Fruit fly (Drosophila melanogaster) whole organism, embryonic: ENCODE results near the gene Ttc26.
A peak's percentile ranks its signal among the peaks of the same experiment; 100 is the strongest.

Experiments used
- CG10267 ChIP-seq: fragments of 200-800 bp; sonication (Bioruptor generic); optimal IDR thresholded peaks from 2 replicates; lab custom pipeline; 2018; ENCODE audit warnings: missing biosample characterization, mild to moderate bottlenecking, missing genetic modification characterization, moderate library complexity
- CG10462 ChIP-seq: fragments of 200-800 bp; sonication (Bioruptor generic); optimal IDR thresholded peaks from 2 replicates; lab custom pipeline; 2016; ENCODE audit warnings: missing biosample characterization, missing genetic modification characterization
- CG11085 ChIP-seq: fragments of 200-800 bp; sonication (Bioruptor generic); IDR thresholded peaks from 2 replicates; pipeline ENCODE4 v1.3.6; 2022; ENCODE audit warnings: missing biosample characterization, missing genetic modification characterization
- CG14965 ChIP-seq: fragments of 200-800 bp; sonication (Bioruptor generic); optimal IDR thresholded peaks from 2 replicates; lab custom pipeline; 2016; ENCODE audit warnings: missing biosample characterization, missing genetic modification characterization, borderline replicate concordance
- CG15011 ChIP-seq: fragments of 200-800 bp; sonication (Bioruptor generic); optimal IDR thresholded peaks from 3 replicates; lab custom pipeline; 2018; ENCODE audit warnings: missing biosample characterization, mild to moderate bottlenecking, missing genetic modification characterization
- CG1529 ChIP-seq: fragments of 200-800 bp; sonication (Bioruptor generic); optimal IDR thresholded peaks from 3 replicates; lab custom pipeline; 2018; ENCODE audit warnings: missing biosample characterization, missing genetic modification characterization
- CG18011 ChIP-seq: fragments of 200-800 bp; sonication (Bioruptor generic); optimal IDR thresholded peaks from 2 replicates; lab custom pipeline; 2017; ENCODE audit warnings: missing biosample characterization, missing genetic modification characterization, mild to moderate bottlenecking, moderate library complexity, missing genotype
- CG2129 ChIP-seq: fragments of 200-800 bp; sonication (Bioruptor generic); IDR thresholded peaks from 2 replicates; pipeline ENCODE4 v1.3.6; 2022; ENCODE audit warnings: missing biosample characterization, missing genetic modification characterization; ENCODE audit not compliant: partially characterized antibody
- CG31365 ChIP-seq: fragments of 200-800 bp; sonication (Bioruptor generic); optimal IDR thresholded peaks from 2 replicates; lab custom pipeline; 2018; ENCODE audit warnings: missing biosample characterization, mild to moderate bottlenecking, missing genetic modification characterization
- CG34376 ChIP-seq: fragments of 200-800 bp; sonication (Bioruptor generic); optimal IDR thresholded peaks from 2 replicates; lab custom pipeline; 2018; ENCODE audit warnings: missing biosample characterization, mild to moderate bottlenecking, missing genetic modification characterization
- CG6254 ChIP-seq: fragments of 200-800 bp; sonication (Bioruptor generic); optimal IDR thresholded peaks from 3 replicates; lab custom pipeline; 2017; ENCODE audit warnings: mild to moderate bottlenecking, missing biosample characterization, missing genetic modification reagents, missing genetic modification characterization
- CG7745 ChIP-seq: fragments of 200-800 bp; sonication (Bioruptor generic); optimal IDR thresholded peaks from 2 replicates; lab custom pipeline; 2018; ENCODE audit warnings: missing biosample characterization, mild to moderate bottlenecking, missing genetic modification characterization, moderate library complexity
- CTCF ChIP-seq: fragments of 200-800 bp; sonication (Bioruptor generic); optimal IDR thresholded peaks from 2 replicates; lab custom pipeline; 2017; ENCODE audit warnings: missing biosample characterization, mild to moderate bottlenecking, missing genetic modification characterization, moderate library complexity
- Chrac-16 ChIP-seq: fragments of 200-800 bp; sonication (Bioruptor generic); optimal IDR thresholded peaks from 3 replicates; lab custom pipeline; 2016; ENCODE audit warnings: missing biosample characterization, missing genetic modification characterization
- CrebB ChIP-seq: fragments of 200-800 bp; sonication (Bioruptor generic); optimal IDR thresholded peaks from 3 replicates; lab custom pipeline; 2018; ENCODE audit warnings: missing biosample characterization, mild to moderate bottlenecking, missing genetic modification characterization
- Dek ChIP-seq: fragments of 200-800 bp; sonication (Bioruptor generic); optimal IDR thresholded peaks from 3 replicates; lab custom pipeline; 2019; ENCODE audit warnings: missing biosample characterization, mild to moderate bottlenecking, missing genetic modification characterization, moderate library complexity
- Doc2 ChIP-seq: fragments of 200-800 bp; sonication (Bioruptor generic); IDR thresholded peaks from 2 replicates; pipeline ENCODE4 v1.3.6; 2022; ENCODE audit warnings: missing biosample characterization, missing genetic modification characterization
- Dp ChIP-seq: fragments of 200-800 bp; sonication (Bioruptor generic); optimal IDR thresholded peaks from 2 replicates; lab custom pipeline; 2018; ENCODE audit warnings: missing biosample characterization, mild to moderate bottlenecking, missing genetic modification characterization, moderate library complexity
- Gsc ChIP-seq: fragments of 200-800 bp; sonication (Bioruptor generic); IDR thresholded peaks from 2 replicates; pipeline ENCODE4 v1.3.6; 2022; ENCODE audit warnings: missing biosample characterization, missing genetic modification characterization
- HmgD ChIP-seq: fragments of 200-800 bp; sonication (Bioruptor generic); optimal IDR thresholded peaks from 3 replicates; lab custom pipeline; 2016; ENCODE audit warnings: missing biosample characterization, missing genetic modification characterization
- Hr51 ChIP-seq, 2 experiments: fragments of 200-800 bp; sonication (Bioruptor generic); optimal IDR thresholded peaks; 2 replicates in 1 of 2; 3 replicates in 1 of 2; lab custom pipeline; 2016 to 2018; ENCODE audit warnings: missing biosample characterization in 2 of 2, missing genetic modification characterization in 2 of 2, mild to moderate bottlenecking in 1 of 2, moderate library complexity in 1 of 2
- Mrtf ChIP-seq: fragments of 200-800 bp; sonication (Bioruptor generic); IDR thresholded peaks from 3 replicates; pipeline ENCODE4 v1.3.6; 2022; ENCODE audit warnings: missing biosample characterization, missing genetic modification characterization
- Myb ChIP-seq: fragments of 200-800 bp; sonication (Bioruptor generic); optimal IDR thresholded peaks from 2 replicates; lab custom pipeline; 2016; ENCODE audit warnings: missing biosample characterization, missing genetic modification characterization
- Oli ChIP-seq: fragments of 200-800 bp; sonication (Bioruptor generic); optimal IDR thresholded peaks from 2 replicates; lab custom pipeline; 2018; ENCODE audit warnings: missing biosample characterization, mild to moderate bottlenecking, missing genetic modification characterization, moderate library complexity
- Rfx ChIP-seq: fragments of 200-800 bp; sonication (Bioruptor generic); IDR thresholded peaks from 2 replicates; pipeline ENCODE4 v1.3.6; 2022; ENCODE audit warnings: missing biosample characterization, missing genetic modification characterization
- Scr ChIP-seq: fragments of 200-800 bp; sonication (Bioruptor generic); IDR thresholded peaks from 2 replicates; pipeline ENCODE4 v1.3.6; 2022; ENCODE audit warnings: missing biosample characterization, missing genetic modification characterization; ENCODE audit not compliant: partially characterized antibody
- Six4 ChIP-seq: fragments of 200-800 bp; sonication (Bioruptor generic); optimal IDR thresholded peaks from 2 replicates; lab custom pipeline; 2016; ENCODE audit warnings: missing biosample characterization, missing genetic modification characterization
- Sox102F ChIP-seq: fragments of 200-800 bp; sonication (Bioruptor generic); optimal IDR thresholded peaks from 2 replicates; lab custom pipeline; 2018; ENCODE audit warnings: missing biosample characterization, mild to moderate bottlenecking, missing genetic modification characterization, moderate library complexity
- Stat92E ChIP-seq, 3 experiments: fragments of >200 bp in 2 of 3; fragments of 200-800 bp in 1 of 3; sonication (Bioruptor generic) in 1 of 3; optimal IDR thresholded peaks; 2 replicates each; lab custom pipeline; 2017 to 2019; ENCODE audit warnings: missing biosample characterization in 3 of 3, missing genetic modification characterization in 3 of 3, mild to moderate bottlenecking in 1 of 3, moderate library complexity in 1 of 3
- abd-A ChIP-seq: fragments of 200-800 bp; sonication (Bioruptor generic); optimal IDR thresholded peaks from 3 replicates; lab custom pipeline; 2019; ENCODE audit warnings: missing biosample characterization, mild to moderate bottlenecking, missing genetic modification characterization, moderate library complexity
- ap ChIP-seq: fragments of 200-800 bp; sonication (Bioruptor generic); IDR thresholded peaks from 2 replicates; pipeline ENCODE4 v1.3.6; 2022; ENCODE audit warnings: missing biosample characterization, missing genetic modification characterization
- emc ChIP-seq: fragments of 200-800 bp; sonication (Bioruptor generic); optimal IDR thresholded peaks from 2 replicates; lab custom pipeline; 2016; ENCODE audit warnings: missing biosample characterization, missing genetic modification characterization
- gsb-n ChIP-seq: fragments of 200-800 bp; sonication (Bioruptor generic); optimal IDR thresholded peaks from 3 replicates; lab custom pipeline; 2018; ENCODE audit warnings: missing biosample characterization, mild to moderate bottlenecking, missing genetic modification characterization
- hkb ChIP-seq, 2 experiments: fragments of 200-800 bp in 1 of 2; fragments of >200 bp in 1 of 2; sonication (Bioruptor generic) in 1 of 2; IDR thresholded peaks in 1 of 2; optimal IDR thresholded peaks in 1 of 2; 2 replicates each; pipeline versions ENCODE4 v1.3.6 to Lab custom; 2017 to 2022; ENCODE audit warnings: missing biosample characterization in 1 of 2, missing genetic modification characterization in 1 of 2
- hth ChIP-seq: fragments of >200 bp; optimal IDR thresholded peaks from 2 replicates; lab custom pipeline; 2017; ENCODE audit warnings: inconsistent platforms
- jing ChIP-seq: fragments of 200-800 bp; sonication (Bioruptor generic); optimal IDR thresholded peaks from 2 replicates; lab custom pipeline; 2018; ENCODE audit warnings: missing biosample characterization, mild to moderate bottlenecking, missing genetic modification characterization
- lbe ChIP-seq: fragments of 200-800 bp; sonication (Bioruptor generic); optimal IDR thresholded peaks from 2 replicates; lab custom pipeline; 2016; ENCODE audit warnings: missing biosample characterization, mild to moderate bottlenecking, missing genetic modification characterization
- lmd ChIP-seq: fragments of 200-800 bp; sonication (Bioruptor generic); IDR thresholded peaks from 2 replicates; pipeline ENCODE4 v1.3.6; 2022; ENCODE audit warnings: missing biosample characterization, missing genetic modification characterization
- maf-S ChIP-seq: fragments of 200-800 bp; sonication (Bioruptor generic); optimal IDR thresholded peaks from 2 replicates; lab custom pipeline; 2016; ENCODE audit warnings: missing biosample characterization, missing genetic modification characterization
- nerfin-2 ChIP-seq: fragments of 200-800 bp; sonication (Bioruptor generic); IDR thresholded peaks from 2 replicates; pipeline ENCODE4 v1.3.6; 2022; ENCODE audit warnings: missing biosample characterization, missing genetic modification characterization; ENCODE audit not compliant: partially characterized antibody
- phol ChIP-seq: fragments of 200-800 bp; sonication (Bioruptor generic); optimal IDR thresholded peaks from 3 replicates; lab custom pipeline; 2018; ENCODE audit warnings: missing biosample characterization, mild to moderate bottlenecking, missing genetic modification characterization, moderate library complexity
- prd ChIP-seq, 3 experiments: fragments of >200 bp in 2 of 3; fragments of 200-800 bp in 1 of 3; sonication (Bioruptor generic) in 1 of 3; optimal IDR thresholded peaks in 2 of 3; IDR thresholded peaks in 1 of 3; 2 replicates in 2 of 3; 3 replicates in 1 of 3; pipeline versions ENCODE4 v1.3.6 to Lab custom; 2017 to 2022; ENCODE audit warnings: missing biosample characterization in 1 of 3, missing genetic modification characterization in 1 of 3
- scrt ChIP-seq: fragments of 200-800 bp; sonication (Bioruptor generic); optimal IDR thresholded peaks from 2 replicates; lab custom pipeline; 2018; ENCODE audit warnings: missing biosample characterization, mild to moderate bottlenecking, missing genetic modification characterization, moderate library complexity
- tup ChIP-seq: fragments of 200-800 bp; sonication (Bioruptor generic); optimal IDR thresholded peaks from 2 replicates; lab custom pipeline; 2016; ENCODE audit warnings: missing biosample characterization, mild to moderate bottlenecking, missing genetic modification characterization, moderate library complexity

Ttc26 gene

DNA sequence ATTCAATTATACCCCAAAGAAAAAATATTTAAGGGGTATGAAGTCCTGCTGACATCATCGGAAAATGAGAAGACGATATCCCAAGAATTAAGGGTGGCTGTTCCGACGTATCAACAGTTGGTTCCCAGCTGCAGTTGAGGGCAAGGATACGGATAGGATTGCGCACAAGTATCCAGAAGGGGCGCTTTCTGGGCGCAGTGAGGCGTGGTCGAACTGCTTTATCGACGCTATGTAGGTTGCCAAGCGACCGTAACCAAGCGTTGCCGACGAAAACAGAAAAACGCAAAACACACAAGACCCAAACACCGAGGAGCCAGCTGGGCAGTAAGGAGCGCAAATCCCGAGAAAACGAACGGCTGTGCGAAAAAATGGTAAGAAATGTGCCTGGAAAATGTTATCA is at the start of gene Ttc26:
Ttc26 (plus strand) TSS at position 289 of the 400 bp plus-strand sequence.
- TF ChIP-seq CG1529 (no peak), CG11085 (GFP tag; lab: Robert Waterston, UW) (no peak), CG10462 (GFP tag; lab: Kevin White, UChicago) (no peak), emc (GFP tag; lab: Kevin White, UChicago) (no peak), Dp (GFP tag; lab: Kevin White, UChicago) (no peak), CG10267 (tag; lab: Kevin White, UChicago) (no peak), CG31365 (tag; lab: Kevin White, UChicago) (peak; percentile 53), Sox102F (no peak), lbe (GFP tag; lab: Kevin White, UChicago) (no peak), CrebB (tag; lab: Kevin White, UChicago) (no peak), CG34376 (GFP tag; lab: Kevin White, UChicago) (no peak), CG6254 (GFP tag; lab: Kevin White, UChicago) (no peak), Rfx (peak; percentile 61; the same call in 1 of the 2 replicates), CG14965 (no peak), HmgD (GFP tag; lab: Kevin White, UChicago) (no peak), abd-A (tag; lab: Kevin White, UChicago) (no peak), Dek (tag; lab: Kevin White, UChicago) (no peak), hth (lab: Kevin White, UChicago) (no peak), jing (GFP tag; lab: Kevin White, UChicago) (no peak), scrt (GFP tag; lab: Kevin White, UChicago) (peak; percentile 71), tup (no peak), hkb (optimal IDR thresholded peaks at IDR 0.05; lab: Kevin White, UChicago) (no peak), hkb (GFP tag; IDR thresholded peaks at IDR 0.05; lab: Robert Waterston, UW) (no peak), Gsc (GFP tag; lab: Robert Waterston, UW) (no peak), gsb-n (tag; lab: Kevin White, UChicago) (no peak), Mrtf (no peak)
- TF ChIP-seq, all 482 proteins: peak for 3

DNA sequence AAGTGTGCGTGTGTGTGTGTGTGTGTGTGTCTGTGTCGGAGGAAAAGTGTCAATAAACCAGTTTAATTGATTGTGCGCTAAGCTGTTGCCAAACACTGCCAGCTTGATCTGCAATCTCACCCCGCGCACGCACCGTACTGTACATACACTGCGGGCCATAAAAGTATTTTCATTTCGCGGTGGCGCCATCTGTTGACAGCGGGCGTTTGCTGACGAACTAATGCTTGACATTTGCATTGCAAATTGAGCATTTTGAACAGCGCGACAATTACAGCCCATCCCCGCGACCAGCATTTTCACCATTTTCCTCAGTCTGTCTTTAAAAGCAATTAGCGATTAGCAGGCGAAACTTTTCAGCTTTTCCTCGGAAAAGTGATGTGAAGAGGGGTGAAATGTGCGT is 43.6 kb upstream of the Ttc26 start:
- TF ChIP-seq ap (GFP tag; lab: Robert Waterston, UW) (no peak), CTCF (GFP tag; lab: Kevin White, UChicago) (peak; percentile 87), CG18011 (GFP tag; lab: Kevin White, UChicago) (no peak), lmd (GFP tag; lab: Robert Waterston, UW) (0 out of 2 replicates have a peak, but pooled peaks have one; percentile 9)

- TF ChIP-seq Stat92E (GFP tag; optimal IDR thresholded peaks at IDR 0.05; lab: Kevin White, UChicago): no peak
- TF ChIP-seq maf-S (GFP tag; lab: Kevin White, UChicago): no peak
- no peak for TF ChIP-seq prd (optimal IDR thresholded peaks at IDR 0.05; lab: Kevin White, UChicago)
- TF ChIP-seq prd (GFP tag; IDR thresholded peaks at IDR 0.05; lab: Robert Waterston, UW): no peak
- TF ChIP-seq CG15011: no peak
- TF ChIP-seq CG7745 (tag; lab: Kevin White, UChicago): no peak
- no peak for TF ChIP-seq phol
- no peak for TF ChIP-seq Oli (tag; lab: Kevin White, UChicago)
- TF ChIP-seq Doc2: no peak
- no peak for TF ChIP-seq Hr51 (GFP tag; optimal IDR thresholded peaks at IDR 0.05; lab: Kevin White, UChicago)
- no peak for TF ChIP-seq Six4 (GFP tag; lab: Kevin White, UChicago)
- no peak for TF ChIP-seq CG2129 (GFP tag; lab: Robert Waterston, UW)
- TF ChIP-seq nerfin-2 (GFP tag; lab: Robert Waterston, UW): no peak
- TF ChIP-seq Chrac-16: no peak
- no peak for TF ChIP-seq Myb
- no peak for TF ChIP-seq Scr (GFP tag; lab: Robert Waterston, UW)
Observed at dm6 chr3R:15731446-15731845, 42.8 kb upstream of the Ttc26 start, which contains the start of gene CG34274. Gene CG34274, plus strand, starts transcription at chr3R:15731746.
